Worm (Caenorhabditis elegans) whole organism, young adult: Measurements from ENCODE around the gene Y5F2A.4.

ENCODE experiments used
- B0261.1 ChIP-seq: sonication (generic microtip); optimal IDR thresholded peaks from 2 replicates; lab custom pipeline; 2016; ENCODE audit warnings: mild to moderate bottlenecking, missing genetic modification characterization, moderate library complexity, missing compliant biosample characterization
- C17E4.6 ChIP-seq: fragments of 200-800 bp; sonication (Bioruptor generic); IDR thresholded peaks from 2 replicates; pipeline ENCODE4 v1.3.6; 2022; ENCODE audit warnings: missing genetic modification reagents, missing genetic modification characterization, missing compliant biosample characterization
- D2030.7 ChIP-seq: fragments of 200-800 bp; sonication (Bioruptor generic); IDR thresholded peaks from 2 replicates; pipeline ENCODE4 v1.3.6; 2022; ENCODE audit warnings: missing genetic modification reagents, missing genetic modification characterization, missing compliant biosample characterization
- F33H1.4 ChIP-seq: fragments of 200-800 bp; sonication (Bioruptor generic); IDR thresholded peaks from 2 replicates; pipeline ENCODE4 v1.3.6; 2022; ENCODE audit warnings: missing genetic modification reagents, missing genetic modification characterization, missing compliant biosample characterization
- T07F8.4 ChIP-seq: sonication (generic microtip); optimal IDR thresholded peaks from 2 replicates; lab custom pipeline; 2016; ENCODE audit warnings: mild to moderate bottlenecking, missing genetic modification characterization, moderate library complexity, missing compliant biosample characterization
- Y53G8AR.9 ChIP-seq: fragments of 200-800 bp; sonication (Bioruptor generic); conservative IDR thresholded peaks from 2 replicates; pipeline ENCODE4 v1.3.6; 2022; ENCODE audit warnings: missing genetic modification reagents, missing genetic modification characterization, missing compliant biosample characterization
- Y56A3A.18 ChIP-seq: fragments of 200-800 bp; sonication (Bioruptor generic); IDR thresholded peaks from 2 replicates; pipeline ENCODE4 v1.3.6; 2022; ENCODE audit warnings: missing genetic modification reagents, missing genetic modification characterization, missing compliant biosample characterization
- Y95B8A.8 ChIP-seq: fragments of 200-800 bp; sonication (Bioruptor generic); IDR thresholded peaks from 2 replicates; pipeline ENCODE4 v1.3.6; 2022; ENCODE audit warnings: missing genetic modification reagents, missing genetic modification characterization, missing compliant biosample characterization
- ZK185.1 ChIP-seq: sonication (generic microtip); optimal IDR thresholded peaks from 2 replicates; lab custom pipeline; 2016; ENCODE audit warnings: mild to moderate bottlenecking, missing genetic modification characterization, missing compliant biosample characterization; ENCODE audit not compliant: poor library complexity, severe bottlenecking
- aptf-2 ChIP-seq: fragments of 200-800 bp; sonication (Bioruptor generic); conservative IDR thresholded peaks from 2 replicates; pipeline ENCODE4 v1.3.6; 2022; ENCODE audit warnings: missing genetic modification reagents, missing genetic modification characterization, missing compliant biosample characterization
- aptf-3 ChIP-seq: fragments of 200-800 bp; sonication (Bioruptor generic); IDR thresholded peaks from 2 replicates; pipeline ENCODE4 v1.3.6; 2022; ENCODE audit warnings: missing genetic modification characterization, missing compliant biosample characterization
- athp-1 ChIP-seq: sonication (generic microtip); optimal IDR thresholded peaks from 2 replicates; lab custom pipeline; 2017; ENCODE audit warnings: mild to moderate bottlenecking, missing genetic modification characterization, missing compliant biosample characterization
- cebp-1 ChIP-seq, 2 experiments: fragments of 200-800 bp in 1 of 2; sonication (Bioruptor generic) in 1 of 2; sonication (generic microtip) in 1 of 2; IDR thresholded peaks in 1 of 2; optimal IDR thresholded peaks in 1 of 2; 2 replicates each; pipeline versions ENCODE4 v1.3.6 to Lab custom; 2017 to 2022; ENCODE audit warnings: missing compliant biosample characterization in 2 of 2, missing genetic modification characterization in 2 of 2, mild to moderate bottlenecking in 1 of 2, missing genetic modification reagents in 1 of 2, moderate library complexity in 1 of 2
- ceh-100 ChIP-seq: fragments of 200-800 bp; sonication (Bioruptor generic); IDR thresholded peaks from 2 replicates; pipeline ENCODE4 v1.3.6; 2022; ENCODE audit warnings: missing genetic modification reagents, missing genetic modification characterization, missing compliant biosample characterization
- ceh-27 ChIP-seq: fragments of 200-800 bp; sonication (Bioruptor generic); optimal IDR thresholded peaks from 2 replicates; lab custom pipeline; 2018; ENCODE audit warnings: mild to moderate bottlenecking, missing genetic modification characterization, moderate library complexity, missing compliant biosample characterization
- ceh-79 ChIP-seq: sonication (generic microtip); optimal IDR thresholded peaks from 2 replicates; lab custom pipeline; 2017; ENCODE audit warnings: mild to moderate bottlenecking, missing genetic modification characterization, missing compliant biosample characterization
- ceh-91 ChIP-seq: fragments of 200-800 bp; sonication (Bioruptor generic); IDR thresholded peaks from 2 replicates; pipeline ENCODE4 v1.3.6; 2022; ENCODE audit warnings: missing genetic modification reagents, missing genetic modification characterization, missing compliant biosample characterization
- chd-7 ChIP-seq: sonication (generic microtip); optimal IDR thresholded peaks from 2 replicates; lab custom pipeline; 2016; ENCODE audit warnings: mild to moderate bottlenecking, missing genetic modification characterization, moderate library complexity, missing compliant biosample characterization
- dpl-1 ChIP-seq: fragments of 150-350 bp; optimal IDR thresholded peaks from 2 replicates; lab custom pipeline; 2014; ENCODE audit warnings: missing biosample characterization, missing genetic modification reagents, missing genetic modification characterization
- efl-1 ChIP-seq: fragments of 150-350 bp; optimal IDR thresholded peaks from 2 replicates; lab custom pipeline; 2014; ENCODE audit warnings: missing biosample characterization, missing genetic modification reagents, missing genetic modification characterization
- egl-44 ChIP-seq: fragments of 200-800 bp; sonication (Bioruptor generic); IDR thresholded peaks from 2 replicates; pipeline ENCODE4 v1.3.6; 2022; ENCODE audit warnings: missing genetic modification reagents, missing genetic modification characterization, missing compliant biosample characterization
- fkh-3 ChIP-seq: sonication (generic microtip); optimal IDR thresholded peaks from 2 replicates; lab custom pipeline; 2016; ENCODE audit warnings: mild to moderate bottlenecking, missing genetic modification characterization, missing compliant biosample characterization
- hmg-1.2 ChIP-seq: fragments of 200-800 bp; sonication (Bioruptor generic); IDR thresholded peaks from 2 replicates; pipeline ENCODE4 v1.3.6; 2022; ENCODE audit warnings: missing genetic modification reagents, missing genetic modification characterization, missing compliant biosample characterization
- hmg-20 ChIP-seq: fragments of 200-800 bp; sonication (Bioruptor generic); IDR thresholded peaks from 2 replicates; pipeline ENCODE4 v1.3.6; 2022; ENCODE audit warnings: missing genetic modification reagents, missing genetic modification characterization, missing compliant biosample characterization
- hsf-1 ChIP-seq: fragments of 200-800 bp; sonication (Bioruptor generic); IDR thresholded peaks from 2 replicates; pipeline ENCODE4 v1.3.6; 2022; ENCODE audit warnings: missing genetic modification reagents, missing genetic modification characterization, missing compliant biosample characterization
- let-526 ChIP-seq: fragments of 200-800 bp; sonication (Bioruptor generic); IDR thresholded peaks from 2 replicates; pipeline ENCODE4 v1.3.6; 2022; ENCODE audit warnings: missing genetic modification reagents, missing genetic modification characterization, missing compliant biosample characterization
- let-607 ChIP-seq, 2 experiments: fragments of 200-800 bp in 1 of 2; sonication (Bioruptor generic) in 1 of 2; sonication (generic microtip) in 1 of 2; optimal IDR thresholded peaks; 2 replicates each; lab custom pipeline; 2016 to 2018; ENCODE audit warnings: mild to moderate bottlenecking in 2 of 2, missing compliant biosample characterization in 2 of 2, missing genetic modification characterization in 2 of 2, moderate library complexity in 2 of 2, missing genotype in 1 of 2
- lin-40 ChIP-seq: sonication (generic microtip); optimal IDR thresholded peaks from 2 replicates; lab custom pipeline; 2016; ENCODE audit warnings: missing genetic modification characterization, mild to moderate bottlenecking, missing compliant biosample characterization, missing genotype, missing genetic modification reagents
- lin-54 ChIP-seq: fragments of 200-800 bp; sonication (Bioruptor generic); optimal IDR thresholded peaks from 2 replicates; lab custom pipeline; 2018; ENCODE audit warnings: mild to moderate bottlenecking, missing genetic modification characterization, missing compliant biosample characterization
- lsl-1 ChIP-seq: fragments of 200-800 bp; sonication (Bioruptor generic); optimal IDR thresholded peaks from 2 replicates; lab custom pipeline; 2018; ENCODE audit warnings: mild to moderate bottlenecking, missing genetic modification characterization, moderate library complexity, missing compliant biosample characterization
- lsy-27 ChIP-seq: sonication (generic microtip); optimal IDR thresholded peaks from 2 replicates; lab custom pipeline; 2017; ENCODE audit warnings: missing genetic modification characterization, mild to moderate bottlenecking, missing compliant biosample characterization, antibody characterized with exemption, missing genotype, borderline replicate concordance; ENCODE audit not compliant: insufficient read depth
- madf-6 ChIP-seq: fragments of 200-800 bp; sonication (Bioruptor generic); IDR thresholded peaks from 2 replicates; pipeline ENCODE4 v1.3.6; 2022; ENCODE audit warnings: missing genetic modification reagents, missing genetic modification characterization, missing compliant biosample characterization
- madf-8 ChIP-seq: fragments of 200-800 bp; sonication (Bioruptor generic); conservative IDR thresholded peaks from 2 replicates; pipeline ENCODE4 v1.3.6; 2022; ENCODE audit warnings: missing genetic modification reagents, missing genetic modification characterization, missing compliant biosample characterization
- nhr-27 ChIP-seq: fragments of 200-800 bp; sonication (Bioruptor generic); optimal IDR thresholded peaks from 2 replicates; lab custom pipeline; 2018; ENCODE audit warnings: mild to moderate bottlenecking, missing genetic modification characterization, moderate library complexity, missing compliant biosample characterization
- sdz-38 ChIP-seq: sonication (generic microtip); optimal IDR thresholded peaks from 2 replicates; lab custom pipeline; 2016; ENCODE audit warnings: missing genotype, missing genetic modification characterization, missing compliant biosample characterization
- snpc-1.1 ChIP-seq: sonication (generic microtip); optimal IDR thresholded peaks from 2 replicates; lab custom pipeline; 2017; ENCODE audit warnings: missing genetic modification characterization, mild to moderate bottlenecking, missing compliant biosample characterization, antibody characterized with exemption, moderate library complexity, missing genotype, missing genetic modification reagents; ENCODE audit not compliant: insufficient read depth
- snpc-3.4 ChIP-seq: sonication (generic microtip); optimal IDR thresholded peaks from 2 replicates; lab custom pipeline; 2017; ENCODE audit warnings: missing genetic modification characterization, mild to moderate bottlenecking, missing compliant biosample characterization, antibody characterized with exemption, moderate library complexity, missing genotype, missing genetic modification reagents
- tlf-1 ChIP-seq: fragments of 200-800 bp; sonication (Bioruptor generic); optimal IDR thresholded peaks from 2 replicates; lab custom pipeline; 2018; ENCODE audit warnings: mild to moderate bottlenecking, missing genetic modification characterization, missing compliant biosample characterization
- xnd-1 ChIP-seq: sonication (generic microtip); optimal IDR thresholded peaks from 2 replicates; lab custom pipeline; 2016; ENCODE audit warnings: missing genotype, missing genetic modification reagents, missing genetic modification characterization, missing compliant biosample characterization
- ztf-18 ChIP-seq: sonication (generic microtip); optimal IDR thresholded peaks from 2 replicates; lab custom pipeline; 2016; ENCODE audit warnings: missing genotype, mild to moderate bottlenecking, missing genetic modification characterization, missing compliant biosample characterization
- ztf-28 ChIP-seq: fragments of 200-800 bp; sonication (Bioruptor generic); IDR thresholded peaks from 2 replicates; pipeline ENCODE4 v1.3.6; 2022; ENCODE audit warnings: missing genetic modification reagents, missing genetic modification characterization, missing compliant biosample characterization

The Y5F2A.4 gene

ce11 chrIV:11125200-11125599, 46.8 kb upstream of the Y5F2A.4 start (continued):
- TF ChIP-seq lin-40 (tag; lab: Kevin White, UChicago) (no peak), nhr-27 (tag; lab: Kevin White, UChicago) (no peak), let-607 (tag; optimal IDR thresholded peaks at IDR 0.05; lab: Kevin White, UChicago) (peak in 1 of 2 experiments; percentile 48), B0261.1 (tag; lab: Kevin White, UChicago) (no peak), ceh-79 (tag; lab: Kevin White, UChicago) (no peak), C17E4.6 (GFP tag; lab: Robert Waterston, UW) (no peak), egl-44 (no peak), hmg-20 (GFP tag; lab: Robert Waterston, UW) (no peak), ztf-28 (GFP tag; lab: Robert Waterston, UW) (no peak), hmg-1.2 (GFP tag; lab: Robert Waterston, UW) (peak; percentile 100), lsl-1 (GFP tag; lab: Kevin White, UChicago) (no peak), snpc-3.4 (tag; lab: Kevin White, UChicago) (no peak)

- TF ChIP-seq ceh-27 (no peak), dpl-1 (GFP tag; lab: Kevin White, UChicago) (no peak), ceh-100 (GFP tag; lab: Robert Waterston, UW) (no peak), Y56A3A.18 (GFP tag; lab: Robert Waterston, UW) (no peak), lin-54 (peak; percentile 2), snpc-1.1 (tag; lab: Kevin White, UChicago) (no peak), ceh-91 (0 out of 2 replicates have a peak, but pooled peaks have one; percentile 36), madf-8 (peak; percentile 48), Y53G8AR.9 (GFP tag; lab: Robert Waterston, UW) (no peak), aptf-3 (no peak), C17E4.6 (GFP tag; lab: Robert Waterston, UW) (no peak), T07F8.4 (tag; lab: Kevin White, UChicago) (no peak), aptf-2 (GFP tag; lab: Robert Waterston, UW) (no peak), cebp-1 (GFP tag; IDR thresholded peaks at IDR 0.05; lab: Robert Waterston, UW) (no peak), cebp-1 (tag; optimal IDR thresholded peaks at IDR 0.05; lab: Kevin White, UChicago) (no peak), ztf-18 (tag; lab: Kevin White, UChicago) (no peak), lsy-27 (tag; lab: Kevin White, UChicago) (no peak), Y95B8A.8 (no peak), tlf-1 (GFP tag; lab: Kevin White, UChicago) (no peak), chd-7 (tag; lab: Kevin White, UChicago) (no peak), hsf-1 (GFP tag; lab: Robert Waterston, UW) (no peak), F33H1.4 (GFP tag; lab: Robert Waterston, UW) (peak; percentile 92), ztf-28 (GFP tag; lab: Robert Waterston, UW) (no peak), ceh-79 (tag; lab: Kevin White, UChicago) (no peak), xnd-1 (tag; lab: Kevin White, UChicago) (peak; percentile 83), madf-6 (peak; percentile 90), lsl-1 (GFP tag; lab: Kevin White, UChicago) (peak; percentile 94), B0261.1 (tag; lab: Kevin White, UChicago) (no peak), D2030.7 (GFP tag; lab: Robert Waterston, UW) (0 out of 2 replicates have a peak, but pooled peaks have one; percentile 18), efl-1 (peak; percentile 5), hmg-1.2 (GFP tag; lab: Robert Waterston, UW) (no peak), fkh-3 (no peak), sdz-38 (tag; lab: Kevin White, UChicago) (no peak), let-526 (no peak), athp-1 (tag; lab: Kevin White, UChicago) (no peak), ZK185.1 (tag; lab: Kevin White, UChicago) (no peak)
These were observed 46.3 kb upstream of the Y5F2A.4 start, which contains the start of gene spo-11 for ce11 chrIV:11124674-11125073. TSS of gene spo-11 (minus strand) at chrIV:11124862.
